Worm (Caenorhabditis elegans) whole organism, L1 larva: ENCODE data around the gene F13B12.3.

ENCODE experiments used
- dpl-1 ChIP-seq, 3 experiments: fragments of 150-350 bp in 2 of 3; sonication (generic microtip) in 1 of 3; optimal IDR thresholded peaks; 2 replicates each; lab custom pipeline; 2014 to 2017; ENCODE audit warnings: missing biosample characterization in 3 of 3, missing genetic modification characterization in 3 of 3, missing genetic modification reagents in 3 of 3
- elt-2 ChIP-seq: sonication (generic microtip); optimal IDR thresholded peaks from 2 replicates; lab custom pipeline; 2016; ENCODE audit warnings: missing genetic modification characterization, mild to moderate bottlenecking, inconsistent platforms, missing compliant biosample characterization, missing genetic modification reagents
- lin-14 ChIP-seq: fragments of 200-800 bp; sonication (Bioruptor generic); optimal IDR thresholded peaks from 2 replicates; lab custom pipeline; 2018; ENCODE audit warnings: mild to moderate bottlenecking, missing genetic modification characterization, moderate library complexity, missing compliant biosample characterization
- lir-3 ChIP-seq: sonication (generic microtip); optimal IDR thresholded peaks from 2 replicates; lab custom pipeline; 2016; ENCODE audit warnings: mild to moderate bottlenecking, missing genetic modification characterization, moderate library complexity, missing compliant biosample characterization; ENCODE audit not compliant: poor library complexity
- mdl-1 ChIP-seq, 2 experiments: fragments of 150-350 bp; optimal IDR thresholded peaks; 2 replicates each; lab custom pipeline; 2014 to 2017; ENCODE audit warnings: missing biosample characterization in 2 of 2, missing genetic modification characterization in 2 of 2, inconsistent platforms in 1 of 2
- nhr-11 ChIP-seq: fragments of 150-350 bp; optimal IDR thresholded peaks from 2 replicates; lab custom pipeline; 2014; ENCODE audit warnings: missing biosample characterization, missing genetic modification characterization
- nhr-237 ChIP-seq: fragments of 150-350 bp; optimal IDR thresholded peaks from 2 replicates; lab custom pipeline; 2014; ENCODE audit warnings: missing biosample characterization, missing genetic modification characterization
- nhr-77 ChIP-seq: fragments of 150-350 bp; optimal IDR thresholded peaks from 2 replicates; lab custom pipeline; 2014; ENCODE audit warnings: missing biosample characterization, missing genetic modification characterization
- pag-3 ChIP-seq: sonication (generic microtip); optimal IDR thresholded peaks from 2 replicates; lab custom pipeline; 2017; ENCODE audit warnings: missing genetic modification characterization, mild to moderate bottlenecking, missing compliant biosample characterization, antibody characterized with exemption, borderline replicate concordance; ENCODE audit not compliant: insufficient read depth
- pqm-1 ChIP-seq: sonication (generic microtip); optimal IDR thresholded peaks from 3 replicates; lab custom pipeline; 2017; ENCODE audit warnings: missing biosample characterization, missing genetic modification characterization
- skn-1 ChIP-seq: fragments of 150-350 bp; optimal IDR thresholded peaks from 2 replicates; lab custom pipeline; 2014; ENCODE audit warnings: missing biosample characterization, missing genetic modification characterization
- unc-130 ChIP-seq: fragments of 150-350 bp; optimal IDR thresholded peaks from 2 replicates; lab custom pipeline; 2017; ENCODE audit warnings: missing biosample characterization, missing genetic modification characterization, inconsistent platforms
- unc-30 ChIP-seq: sonication (generic microtip); optimal IDR thresholded peaks from 2 replicates; lab custom pipeline; 2017; ENCODE audit warnings: missing biosample characterization, missing genetic modification characterization
- ztf-4 ChIP-seq: fragments of 150-350 bp; optimal IDR thresholded peaks from 2 replicates; lab custom pipeline; 2014; ENCODE audit warnings: missing biosample characterization, missing genetic modification characterization

DNA sequence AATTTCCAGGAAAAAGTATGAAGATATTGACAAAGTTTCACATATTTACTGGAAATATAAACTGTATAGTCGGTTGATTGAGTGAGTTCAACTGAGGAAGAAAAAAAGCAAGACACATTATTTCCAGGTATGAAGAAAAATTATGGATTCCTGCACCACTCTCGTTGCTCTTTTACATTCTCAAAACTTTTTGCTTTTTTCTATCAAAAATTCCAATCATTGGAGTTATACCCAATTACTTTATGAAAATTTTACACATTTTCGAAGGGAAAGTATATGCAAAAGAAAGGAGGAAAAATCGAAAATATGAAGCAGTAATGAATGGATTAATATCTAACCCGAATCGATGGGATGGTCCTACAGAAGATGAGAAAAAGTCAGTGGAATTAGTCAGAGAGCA is 4.0 kb downstream of the F13B12.3 start:
- TF ChIP-seq nhr-237 (tag; lab: Kevin White, UChicago) (no peak), nhr-11 (tag; lab: Kevin White, UChicago) (no peak), unc-130 (tag; lab: Kevin White, UChicago) (no peak), unc-30 (tag; lab: Kevin White, UChicago) (no peak), mdl-1 (tag; optimal IDR thresholded peaks at IDR 0.05; lab: Kevin White, UChicago) (no peak), lin-14 (GFP tag; lab: Kevin White, UChicago) (no peak), lir-3 (no peak), elt-2 (tag; lab: Kevin White, UChicago) (no peak), pag-3 (no peak), dpl-1 (GFP tag; optimal IDR thresholded peaks at IDR 0.05; lab: Kevin White, UChicago) (no peak), skn-1 (no peak), pqm-1 (tag; lab: Kevin White, UChicago) (no peak), nhr-77 (tag; lab: Kevin White, UChicago) (no peak), ztf-4 (no peak)
